Fruit fly (Drosophila melanogaster): ENCODE results near the gene CG12541.

dm6 chrX:6988082-6988481 lies 77.8 kb downstream of the CG12541 start:
- TF ChIP-seq CTCF (optimal IDR thresholded peaks at IDR 0.05) (no peak), CG8478 (optimal IDR thresholded peaks at IDR 0.05) (no peak)

Data from S2 (cell line).